Fruit fly (Drosophila melanogaster) whole organism, adult: ENCODE results near the gene emc.

Source experiments
- CG1620 ChIP-seq: fragments of 200-800 bp; sonication (Bioruptor generic); optimal IDR thresholded peaks from 2 replicates; lab custom pipeline; 2016; ENCODE audit warnings: missing biosample characterization, missing genetic modification characterization
- CG33017 ChIP-seq: fragments of 200-800 bp; sonication (Bioruptor generic); optimal IDR thresholded peaks from 2 replicates; lab custom pipeline; 2018; ENCODE audit warnings: missing biosample characterization, mild to moderate bottlenecking, missing genetic modification characterization, moderate library complexity
- Hr96 ChIP-seq: fragments of 200-800 bp; sonication (Bioruptor generic); optimal IDR thresholded peaks from 2 replicates; lab custom pipeline; 2016; ENCODE audit warnings: missing biosample characterization, missing genetic modification characterization
- Mnt ChIP-seq: fragments of 200-800 bp; sonication (Bioruptor generic); optimal IDR thresholded peaks from 2 replicates; lab custom pipeline; 2016; ENCODE audit warnings: missing biosample characterization, mild to moderate bottlenecking, missing genetic modification characterization
- kay ChIP-seq: fragments of 200-800 bp; sonication (Bioruptor generic); peaks from one replicate; lab custom pipeline; 2016; ENCODE audit warnings: missing biosample characterization, missing genetic modification characterization, borderline replicate concordance

- no peak for TF ChIP-seq kay (GFP tag; lab: Kevin White, UChicago)
- TF ChIP-seq CG1620 (GFP tag; lab: Kevin White, UChicago): no peak
- no peak for TF ChIP-seq CG33017
- no peak for TF ChIP-seq Hr96 (GFP tag; lab: Kevin White, UChicago)
- TF ChIP-seq Mnt: no peak
Measured at dm6 chr3L:776696-777095, 27.5 kb downstream of the emc start.
